ENCODE assay signal across 3 worm cellular contexts in the genomic region with DNA sequence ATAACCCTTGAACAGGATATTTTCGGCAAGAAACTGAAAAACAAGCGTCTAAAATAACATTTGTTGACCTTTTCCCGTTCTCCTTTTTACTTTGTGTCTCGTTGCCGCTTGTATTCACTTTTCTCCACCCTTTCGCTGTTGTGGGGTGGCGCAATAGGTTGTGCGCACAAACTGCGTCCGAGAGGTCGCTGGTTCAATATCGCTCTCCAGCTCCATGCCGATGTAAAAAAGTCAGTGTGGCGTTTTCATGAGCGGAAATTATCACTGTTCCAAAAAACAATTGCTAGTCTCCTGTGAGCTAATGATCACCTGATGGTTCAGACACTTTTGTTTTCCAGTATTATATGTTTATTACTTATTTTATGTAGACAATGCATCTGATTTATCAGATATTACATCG.
A peak's percentile ranks its signal among the peaks of the same experiment; 100 is the strongest.
TF ChIP-seq lines count a peak whose summit lies in the region.

No protein-coding gene starts in this region.

TF ChIP-seq in whole organism, L1 larva, 84 proteins besides CTCF, POLR2A, EP300 and RAD21 (continued from another document and continues in another):
- TF ChIP-seq nhr-237 (tag; optimal IDR thresholded peaks at IDR 0.05; lab: Kevin White, UChicago) (peak; percentile 18), ceh-82 (tag; optimal IDR thresholded peaks at IDR 0.05; lab: Kevin White, UChicago) (peak; percentile 27 to 74 (median 58)), pag-3 (tag; optimal IDR thresholded peaks at IDR 0.05; lab: Kevin White, UChicago; ENCODE audit: borderline replicate concordance, insufficient read depth) (peak; percentile 68), nhr-71 (tag; optimal IDR thresholded peaks at IDR 0.05; lab: Kevin White, UChicago) (peak; percentile 83), fkh-10 (GFP tag; optimal IDR thresholded peaks at IDR 0.05; lab: Kevin White, UChicago) (no peak), lin-14 (GFP tag; optimal IDR thresholded peaks at IDR 0.05; lab: Kevin White, UChicago) (peak; percentile 77), egl-27 (tag; optimal IDR thresholded peaks at IDR 0.05; lab: Kevin White, UChicago) (no peak), nhr-20 (tag; optimal IDR thresholded peaks at IDR 0.05; lab: Kevin White, UChicago) (peak; percentile 79), rnt-1 (tag; optimal IDR thresholded peaks at IDR 0.05; lab: Kevin White, UChicago) (peak; percentile 86), nhr-47 (tag; optimal IDR thresholded peaks at IDR 0.05; lab: Kevin White, UChicago) (peak; percentile 83), nhr-77 (tag; optimal IDR thresholded peaks at IDR 0.05; lab: Kevin White, UChicago) (peak; percentile 54), unc-86 (tag; optimal IDR thresholded peaks at IDR 0.05; lab: Kevin White, UChicago) (peak; percentile 61), lsy-2 (tag; optimal IDR thresholded peaks at IDR 0.05; lab: Kevin White, UChicago) (peak; percentile 72 to 85), blmp-1 (tag; optimal IDR thresholded peaks at IDR 0.05; lab: Kevin White, UChicago) (peak; percentile 12), zip-4 (GFP tag; optimal IDR thresholded peaks at IDR 0.05; lab: Kevin White, UChicago) (no peak), sox-4 (tag; optimal IDR thresholded peaks at IDR 0.05; lab: Kevin White, UChicago) (peak; percentile 34), nhr-76 (tag; optimal IDR thresholded peaks at IDR 0.05; lab: Kevin White, UChicago) (no peak), xbp-1 (tag; optimal IDR thresholded peaks at IDR 0.05; lab: Kevin White, UChicago) (peak; percentile 73), nhr-11 (tag; optimal IDR thresholded peaks at IDR 0.05; lab: Kevin White, UChicago) (no peak), elt-3 (tag; optimal IDR thresholded peaks at IDR 0.05; lab: Kevin White, UChicago) (peak in 2 of 6 experiments; percentile 4 to 11), ets-5 (GFP tag; IDR thresholded peaks at IDR 0.05; lab: Robert Waterston, UW) (no peak), aly-2 (tag; optimal IDR thresholded peaks at IDR 0.05; lab: Kevin White, UChicago) (peak; percentile 27), ztf-4 (tag; optimal IDR thresholded peaks at IDR 0.05; lab: Kevin White, UChicago) (peak; percentile 38), tbx-2 (tag; optimal IDR thresholded peaks at IDR 0.05; lab: Kevin White, UChicago) (peak; percentile 73), fos-1 (tag; optimal IDR thresholded peaks at IDR 0.05; lab: Kevin White, UChicago) (peak; percentile 16), unc-62 (GFP tag; optimal IDR thresholded peaks at IDR 0.05; lab: Kevin White, UChicago) (no peak), zag-1 (tag; optimal IDR thresholded peaks at IDR 0.05; lab: Kevin White, UChicago) (peak; percentile 7), dpl-1 (GFP tag; optimal IDR thresholded peaks at IDR 0.05; lab: Kevin White, UChicago) (peak; percentile 38 to 68 (median 60)), sptf-1 (tag; optimal IDR thresholded peaks at IDR 0.05; lab: Kevin White, UChicago) (no peak), mef-2 (tag; optimal IDR thresholded peaks at IDR 0.05; lab: Kevin White, UChicago) (no peak), efl-3 (GFP tag; optimal IDR thresholded peaks at IDR 0.05; lab: Kevin White, UChicago) (no peak), Y116A8C.19 (tag; optimal IDR thresholded peaks at IDR 0.05; lab: Kevin White, UChicago; ENCODE audit: borderline replicate concordance) (no peak), irx-1 (tag; optimal IDR thresholded peaks at IDR 0.05; lab: Kevin White, UChicago) (peak; percentile 60), unc-30 (tag; optimal IDR thresholded peaks at IDR 0.05; lab: Kevin White, UChicago) (no peak), lin-35 (GFP tag; optimal IDR thresholded peaks at IDR 0.05; lab: Kevin White, UChicago) (peak; percentile 64 to 82), C34B4.2 (tag; optimal IDR thresholded peaks at IDR 0.05; lab: Kevin White, UChicago) (no peak), swsn-7 (tag; optimal IDR thresholded peaks at IDR 0.05; lab: Kevin White, UChicago) (peak; percentile 76), egl-13 (tag; optimal IDR thresholded peaks at IDR 0.05; lab: Kevin White, UChicago) (peak; percentile 57), ztf-11 (tag; optimal IDR thresholded peaks at IDR 0.05; lab: Kevin White, UChicago) (peak in 1 of 2 experiments; percentile 41), vab-15 (tag; optimal IDR thresholded peaks at IDR 0.05; lab: Kevin White, UChicago) (no peak), fkh-8 (tag; optimal IDR thresholded peaks at IDR 0.05; lab: Kevin White, UChicago) (peak; percentile 68), lir-3 (tag; optimal IDR thresholded peaks at IDR 0.05; lab: Kevin White, UChicago; ENCODE audit: poor library complexity) (peak; percentile 49)

TF ChIP-seq in whole organism, L3 larva, 47 proteins besides CTCF, POLR2A, EP300 and RAD21 (continued from another document):
- TF ChIP-seq zag-1 (tag; optimal IDR thresholded peaks at IDR 0.05; lab: Kevin White, UChicago) (no peak), jun-1 (tag; optimal IDR thresholded peaks at IDR 0.05; lab: Kevin White, UChicago) (no peak), daf-12 (tag; optimal IDR thresholded peaks at IDR 0.05; lab: Kevin White, UChicago) (no peak), lin-15B (tag; optimal IDR thresholded peaks at IDR 0.05; lab: Kevin White, UChicago) (peak; percentile 39), ceh-9 (tag; optimal IDR thresholded peaks at IDR 0.05; lab: Kevin White, UChicago) (no peak), nhr-43 (tag; optimal IDR thresholded peaks at IDR 0.05; lab: Kevin White, UChicago; ENCODE audit: poor library complexity, severe bottlenecking) (peak; percentile 72), egl-5 (tag; optimal IDR thresholded peaks at IDR 0.05; lab: Kevin White, UChicago) (peak; percentile 57), fkh-2 (tag; optimal IDR thresholded peaks at IDR 0.05; lab: Kevin White, UChicago) (no peak), ceh-28 (tag; optimal IDR thresholded peaks at IDR 0.05; lab: Kevin White, UChicago) (no peak), skn-1 (tag; optimal IDR thresholded peaks at IDR 0.05; lab: Kevin White, UChicago) (peak; percentile 78), ztf-4 (tag; optimal IDR thresholded peaks at IDR 0.05; lab: Kevin White, UChicago) (no peak), lsy-12 (tag; optimal IDR thresholded peaks at IDR 0.05; lab: Kevin White, UChicago) (peak; percentile 65), eor-1 (tag; optimal IDR thresholded peaks at IDR 0.05; lab: Kevin White, UChicago) (no peak), fkh-10 (GFP tag; optimal IDR thresholded peaks at IDR 0.05; lab: Kevin White, UChicago) (no peak), elt-2 (tag; optimal IDR thresholded peaks at IDR 0.05; lab: Kevin White, UChicago) (peak; percentile 62), nhr-25 (tag; optimal IDR thresholded peaks at IDR 0.05; lab: Kevin White, UChicago) (peak; percentile 26), ama-1 (optimal IDR thresholded peaks at IDR 0.05; lab: Kevin White, UChicago) (no peak), mdl-1 (tag; optimal IDR thresholded peaks at IDR 0.05; lab: Kevin White, UChicago) (no peak), aly-2 (tag; optimal IDR thresholded peaks at IDR 0.05; lab: Kevin White, UChicago) (no peak), sea-2 (GFP tag; optimal IDR thresholded peaks at IDR 0.05; lab: Kevin White, UChicago) (no peak), mml-1 (tag; optimal IDR thresholded peaks at IDR 0.05; lab: Kevin White, UChicago) (no peak), pqm-1 (tag; optimal IDR thresholded peaks at IDR 0.05; lab: Kevin White, UChicago) (no peak), snpc-4 (tag; optimal IDR thresholded peaks at IDR 0.05; lab: Kevin White, UChicago) (peak; percentile 41), nhr-77 (tag; optimal IDR thresholded peaks at IDR 0.05; lab: Kevin White, UChicago) (no peak), egl-27 (tag; optimal IDR thresholded peaks at IDR 0.05; lab: Kevin White, UChicago) (peak; percentile 20), fos-1 (tag; optimal IDR thresholded peaks at IDR 0.05; lab: Kevin White, UChicago) (no peak), nfya-1 (tag; optimal IDR thresholded peaks at IDR 0.05; lab: Kevin White, UChicago; ENCODE audit: insufficient read depth) (peak; percentile 71), nhr-28 (tag; optimal IDR thresholded peaks at IDR 0.05; lab: Kevin White, UChicago) (no peak)

TF ChIP-seq in whole organism, young adult, 124 proteins besides CTCF, POLR2A, EP300 and RAD21 (continued from another document and continues in another):
- peak; percentile 24 for TF ChIP-seq F10E7.11 (tag; optimal IDR thresholded peaks at IDR 0.05; lab: Kevin White, UChicago)
- peak; percentile 66 for TF ChIP-seq hrde-1 (tag; optimal IDR thresholded peaks at IDR 0.05; lab: Kevin White, UChicago; ENCODE audit: borderline replicate concordance)
- no peak for TF ChIP-seq lsy-27 (tag; optimal IDR thresholded peaks at IDR 0.05; lab: Kevin White, UChicago; ENCODE audit: borderline replicate concordance, insufficient read depth)
- TF ChIP-seq efl-1 (GFP tag; optimal IDR thresholded peaks at IDR 0.05; lab: Kevin White, UChicago), result peak; percentile 39
- TF ChIP-seq sdz-38 (tag; optimal IDR thresholded peaks at IDR 0.05; lab: Kevin White, UChicago), result no peak
- TF ChIP-seq bed-2 (GFP tag; IDR thresholded peaks at IDR 0.05; lab: Robert Waterston, UW), result no peak
- TF ChIP-seq Y53F4B.3 (GFP tag; IDR thresholded peaks at IDR 0.05; lab: Robert Waterston, UW), result no peak; the same call in 1 of the 2 replicates
- TF ChIP-seq sptf-2 (GFP tag; optimal IDR thresholded peaks at IDR 0.05; lab: Kevin White, UChicago), result peak; percentile 78
- 0 out of 2 replicates have a peak, but pooled peaks have one; percentile 14 for TF ChIP-seq madf-3 (GFP tag; IDR thresholded peaks at IDR 0.05; lab: Robert Waterston, UW)
- TF ChIP-seq unc-62 (GFP tag; optimal IDR thresholded peaks at IDR 0.05; lab: Kevin White, UChicago), result no peak
- TF ChIP-seq hsf-1 (GFP tag; IDR thresholded peaks at IDR 0.05; lab: Robert Waterston, UW), result no peak
- no peak for TF ChIP-seq atf-7 (tag; optimal IDR thresholded peaks at IDR 0.05; lab: Kevin White, UChicago)
- TF ChIP-seq nhr-120 (GFP tag; IDR thresholded peaks at IDR 0.05; lab: Robert Waterston, UW), result peak; percentile 85; the same call in 1 of the 2 replicates
- no peak; the same call in 1 of the 2 replicates for TF ChIP-seq egrh-3 (GFP tag; IDR thresholded peaks at IDR 0.05; lab: Robert Waterston, UW)
- TF ChIP-seq fkh-3 (tag; optimal IDR thresholded peaks at IDR 0.05; lab: Kevin White, UChicago), result peak; percentile 66
- 0 out of 2 replicates have a peak, but pooled peaks have one; percentile 73 for TF ChIP-seq bed-1 (GFP tag; IDR thresholded peaks at IDR 0.05; lab: Robert Waterston, UW)
- TF ChIP-seq dox-1 (GFP tag; IDR thresholded peaks at IDR 0.05; lab: Robert Waterston, UW), result no peak
- no peak for TF ChIP-seq dpff-1 (tag; optimal IDR thresholded peaks at IDR 0.05; lab: Kevin White, UChicago)
- peak; percentile 57 for TF ChIP-seq ets-4 (GFP tag; optimal IDR thresholded peaks at IDR 0.05; lab: Kevin White, UChicago)
- 0 out of 2 replicates have a peak, but pooled peaks have one; percentile 37 for TF ChIP-seq egl-44 (GFP tag; IDR thresholded peaks at IDR 0.05; lab: Robert Waterston, UW)
- peak; percentile 39 for TF ChIP-seq unc-130 (GFP tag; optimal IDR thresholded peaks at IDR 0.05; lab: Kevin White, UChicago)
- TF ChIP-seq repo-1 (tag; optimal IDR thresholded peaks at IDR 0.05; lab: Kevin White, UChicago), result no peak
- TF ChIP-seq ceh-91 (GFP tag; IDR thresholded peaks at IDR 0.05; lab: Robert Waterston, UW), result peak; percentile 64
- TF ChIP-seq zim-3 (tag; optimal IDR thresholded peaks at IDR 0.05; lab: Kevin White, UChicago), result peak; percentile 71
- peak; percentile 79 for TF ChIP-seq lin-40 (tag; optimal IDR thresholded peaks at IDR 0.05; lab: Kevin White, UChicago)
- peak; percentile 34 for TF ChIP-seq B0035.1 (tag; optimal IDR thresholded peaks at IDR 0.05; lab: Kevin White, UChicago)
- 0 out of 2 replicates have a peak, but pooled peaks have one; percentile 34 for TF ChIP-seq B0019.2 (GFP tag; conservative IDR thresholded peaks at IDR 0.05; lab: Robert Waterston, UW)
- TF ChIP-seq ztf-18 (tag; optimal IDR thresholded peaks at IDR 0.05; lab: Kevin White, UChicago), result peak; percentile 86
- no peak for TF ChIP-seq ztf-26 (tag; optimal IDR thresholded peaks at IDR 0.05; lab: Kevin White, UChicago)
- TF ChIP-seq ztf-25 (GFP tag; IDR thresholded peaks at IDR 0.05; lab: Robert Waterston, UW), result peak; percentile 84; the same call in 1 of the 2 replicates
- peak; percentile 81 for TF ChIP-seq ZK185.1 (tag; optimal IDR thresholded peaks at IDR 0.05; lab: Kevin White, UChicago; ENCODE audit: poor library complexity, severe bottlenecking)
- TF ChIP-seq snpc-1.3 (tag; optimal IDR thresholded peaks at IDR 0.05; lab: Kevin White, UChicago; ENCODE audit: insufficient read depth), result peak; percentile 72
- TF ChIP-seq T07F8.4 (tag; optimal IDR thresholded peaks at IDR 0.05; lab: Kevin White, UChicago), result peak; percentile 70
- no peak for TF ChIP-seq C06A6.2 (GFP tag; conservative IDR thresholded peaks at IDR 0.05; lab: Robert Waterston, UW)
- peak; percentile 67 for TF ChIP-seq mxl-1 (tag; optimal IDR thresholded peaks at IDR 0.05; lab: Kevin White, UChicago)
- peak; percentile 35 for TF ChIP-seq tlf-1 (GFP tag; optimal IDR thresholded peaks at IDR 0.05; lab: Kevin White, UChicago)
- peak; percentile 47 for TF ChIP-seq snpc-4 (GFP tag; optimal IDR thresholded peaks at IDR 0.05; lab: Kevin White, UChicago)
- TF ChIP-seq snpc-4 (tag; optimal IDR thresholded peaks at IDR 0.05; lab: Kevin White, UChicago), result peak in 3 of 4 experiments; percentile 65 to 80 (median 66)
- 0 out of 2 replicates have a peak, but pooled peaks have one; percentile 47 for TF ChIP-seq cebp-1 (GFP tag; IDR thresholded peaks at IDR 0.05; lab: Robert Waterston, UW)
- no peak for TF ChIP-seq cebp-1 (tag; optimal IDR thresholded peaks at IDR 0.05; lab: Kevin White, UChicago)
- TF ChIP-seq die-1 (tag; optimal IDR thresholded peaks at IDR 0.05; lab: Kevin White, UChicago), result peak; percentile 92
- peak; percentile 33 for TF ChIP-seq nhr-179 (tag; optimal IDR thresholded peaks at IDR 0.05; lab: Kevin White, UChicago)
- peak; percentile 78 for TF ChIP-seq athp-1 (tag; optimal IDR thresholded peaks at IDR 0.05; lab: Kevin White, UChicago)
- peak; percentile 58 for TF ChIP-seq F49E8.2 (tag; optimal IDR thresholded peaks at IDR 0.05; lab: Kevin White, UChicago; ENCODE audit: insufficient read depth)
- TF ChIP-seq F55B11.4 (tag; optimal IDR thresholded peaks at IDR 0.05; lab: Kevin White, UChicago; ENCODE audit: borderline replicate concordance, insufficient read depth), result no peak
- no peak for TF ChIP-seq ceh-40 (GFP tag; IDR thresholded peaks at IDR 0.05; lab: Robert Waterston, UW)
- peak; percentile 50; the same call in 1 of the 2 replicates for TF ChIP-seq hmg-20 (GFP tag; IDR thresholded peaks at IDR 0.05; lab: Robert Waterston, UW)
- peak in 1 of 3 experiments; percentile 61 for TF ChIP-seq lin-35 (GFP tag; optimal IDR thresholded peaks at IDR 0.05; lab: Kevin White, UChicago)
- TF ChIP-seq rpc-1 (optimal IDR thresholded peaks at IDR 0.05; lab: Kevin White, UChicago), result peak; percentile 86
- peak; percentile 93 for TF ChIP-seq rpc-1 (tag; optimal IDR thresholded peaks at IDR 0.05; lab: Kevin White, UChicago)
- TF ChIP-seq K12H6.12 (tag; optimal IDR thresholded peaks at IDR 0.05; lab: Kevin White, UChicago), result peak; percentile 84
- TF ChIP-seq attf-6 (GFP tag; IDR thresholded peaks at IDR 0.05; lab: Robert Waterston, UW), result no peak
- TF ChIP-seq ceh-79 (tag; optimal IDR thresholded peaks at IDR 0.05; lab: Kevin White, UChicago), result no peak
- peak; percentile 27 for TF ChIP-seq nhr-27 (tag; optimal IDR thresholded peaks at IDR 0.05; lab: Kevin White, UChicago)
- peak; percentile 81 for TF ChIP-seq madf-10 (tag; optimal IDR thresholded peaks at IDR 0.05; lab: Kevin White, UChicago)
- TF ChIP-seq ceh-27 (GFP tag; optimal IDR thresholded peaks at IDR 0.05; lab: Kevin White, UChicago), result peak; percentile 77
- TF ChIP-seq ekl-4 (GFP tag; IDR thresholded peaks at IDR 0.05; lab: Robert Waterston, UW), result peak; percentile 76; the same call in 1 of the 2 replicates
- peak; percentile 46 for TF ChIP-seq mel-28 (tag; optimal IDR thresholded peaks at IDR 0.05; lab: Kevin White, UChicago; ENCODE audit: borderline replicate concordance)
- TF ChIP-seq let-526 (GFP tag; IDR thresholded peaks at IDR 0.05; lab: Robert Waterston, UW), result peak; percentile 68; the same call in 1 of the 2 replicates
- peak; percentile 70 for TF ChIP-seq hmg-1.2 (GFP tag; IDR thresholded peaks at IDR 0.05; lab: Robert Waterston, UW)
- 0 out of 2 replicates have a peak, but pooled peaks have one; percentile 24 for TF ChIP-seq madf-8 (GFP tag; conservative IDR thresholded peaks at IDR 0.05; lab: Robert Waterston, UW)
- peak; percentile 38 for TF ChIP-seq mes-4 (tag; optimal IDR thresholded peaks at IDR 0.05; lab: Kevin White, UChicago)
